Worm (Caenorhabditis elegans): ENCODE data around the gene C24G6.8.

- TF ChIP-seq unc-55 (GFP tag; optimal IDR thresholded peaks at IDR 0.05) (no peak), hlh-6 (tag; optimal IDR thresholded peaks at IDR 0.05) (no peak), ahr-1 (tag; optimal IDR thresholded peaks at IDR 0.05) (no peak), elt-2 (tag; optimal IDR thresholded peaks at IDR 0.05) (no peak), F13H6.1 (tag; optimal IDR thresholded peaks at IDR 0.05) (no peak), nhr-11 (tag; optimal IDR thresholded peaks at IDR 0.05) (no peak), ets-4 (tag; optimal IDR thresholded peaks at IDR 0.05) (no peak), ceh-18 (tag; optimal IDR thresholded peaks at IDR 0.05) (no peak), pag-3 (tag; optimal IDR thresholded peaks at IDR 0.05; ENCODE audit: borderline replicate concordance) (no peak), eyg-1 (tag; optimal IDR thresholded peaks at IDR 0.05) (no peak)
Measured at ce11 chrV:5581312-5581711, 45.6 kb upstream of the C24G6.8 start, which contains the start of gene klc-2.

Data from whole organism, late embryonic.